Fruit fly (Drosophila melanogaster) whole organism, wandering third instar larva: Measurements from ENCODE around the gene CtIP.

Experiments used
- CG32264 ChIP-seq: fragments of 200-800 bp; sonication (Bioruptor generic); optimal IDR thresholded peaks from 2 replicates; lab custom pipeline; 2016; ENCODE audit warnings: missing biosample characterization, missing genetic modification characterization
- CrebA ChIP-seq: fragments of 200-800 bp; sonication (Bioruptor generic); optimal IDR thresholded peaks from 2 replicates; lab custom pipeline; 2016; ENCODE audit warnings: missing biosample characterization, mild to moderate bottlenecking, missing genetic modification characterization, borderline replicate concordance
- GATAd ChIP-seq: sonication (Bioruptor generic); optimal IDR thresholded peaks from 2 replicates; lab custom pipeline; 2016; ENCODE audit warnings: missing biosample characterization, missing genetic modification characterization
- HLH106 ChIP-seq: fragments of 200-800 bp; optimal IDR thresholded peaks from 3 replicates; lab custom pipeline; 2019; ENCODE audit warnings: missing biosample characterization, mild to moderate bottlenecking, missing genetic modification characterization, moderate library complexity
- Hnf4 ChIP-seq: fragments of 200-800 bp; sonication (Bioruptor generic); optimal IDR thresholded peaks from 2 replicates; lab custom pipeline; 2016; ENCODE audit warnings: missing biosample characterization, mild to moderate bottlenecking, missing genetic modification characterization
- Hr78 ChIP-seq: fragments of >200 bp; optimal IDR thresholded peaks from 2 replicates; lab custom pipeline; 2017; ENCODE audit warnings: missing biosample characterization, missing genetic modification characterization
- Hr83 ChIP-seq: fragments of 200-300 bp; sonication (Bioruptor generic); optimal IDR thresholded peaks from 2 replicates; lab custom pipeline; 2016; ENCODE audit warnings: missing biosample characterization, mild to moderate bottlenecking, missing genetic modification characterization, moderate library complexity; ENCODE audit not compliant: poor library complexity, severe bottlenecking
- Jra ChIP-seq: sonication (Bioruptor generic); optimal IDR thresholded peaks from 2 replicates; lab custom pipeline; 2016; ENCODE audit warnings: missing biosample characterization, missing genetic modification characterization
- Mio ChIP-seq: sonication (Bioruptor generic); optimal IDR thresholded peaks from 2 replicates; lab custom pipeline; 2016; ENCODE audit warnings: missing biosample characterization, missing genetic modification characterization
- Myc ChIP-seq: fragments of >200 bp; optimal IDR thresholded peaks from 2 replicates; lab custom pipeline; 2017
- N ChIP-seq: fragments of >200 bp; optimal IDR thresholded peaks from 2 replicates; lab custom pipeline; 2018; ENCODE audit warnings: missing biosample characterization, missing external identifiers, missing genetic modification characterization
- OdsH ChIP-seq: fragments of 200-800 bp; sonication (Bioruptor generic); optimal IDR thresholded peaks from 2 replicates; lab custom pipeline; 2016; ENCODE audit warnings: missing biosample characterization, mild to moderate bottlenecking, missing genetic modification characterization
- Rel ChIP-seq, 2 experiments: fragments of 200-800 bp; sonication (Bioruptor generic) in 1 of 2; optimal IDR thresholded peaks; 2 replicates in 1 of 2; 3 replicates in 1 of 2; lab custom pipeline; 2016 to 2019; ENCODE audit warnings: mild to moderate bottlenecking in 2 of 2, missing biosample characterization in 2 of 2, missing genetic modification characterization in 2 of 2, moderate library complexity in 1 of 2
- Sp1 ChIP-seq: fragments of 200-800 bp; sonication (Bioruptor generic); optimal IDR thresholded peaks from 3 replicates; lab custom pipeline; 2019; ENCODE audit warnings: missing biosample characterization, mild to moderate bottlenecking, missing genetic modification characterization, moderate library complexity
- Vsx2 ChIP-seq: fragments of 200-300, 225-300 bp; sonication (Bioruptor generic); optimal IDR thresholded peaks from 2 replicates; lab custom pipeline; 2018; ENCODE audit warnings: missing biosample characterization, missing genetic modification characterization; ENCODE audit not compliant: partially characterized antibody
- br ChIP-seq: fragments of 200-800 bp; sonication (Bioruptor generic); optimal IDR thresholded peaks from 2 replicates; lab custom pipeline; 2016; ENCODE audit warnings: missing biosample characterization, missing genetic modification characterization
- brk ChIP-seq: fragments of 200-800 bp; sonication (Bioruptor generic); optimal IDR thresholded peaks from 2 replicates; lab custom pipeline; 2016; ENCODE audit warnings: missing biosample characterization, mild to moderate bottlenecking, missing genetic modification characterization
- dl ChIP-seq, 2 experiments: fragments of 175-275, 200-275 bp in 1 of 2; fragments of 200-275 bp in 1 of 2; sonication (Bioruptor generic); optimal IDR thresholded peaks; lab custom pipeline; 2018; ENCODE audit warnings: mild to moderate bottlenecking in 2 of 2, missing biosample characterization in 2 of 2, missing genetic modification characterization in 2 of 2, moderate library complexity in 2 of 2; ENCODE audit not compliant: partially characterized antibody in 2 of 2, insufficient read depth in 1 of 2
- dmrt93B ChIP-seq: fragments of 200-800 bp; sonication (Bioruptor generic); optimal IDR thresholded peaks from 2 replicates; lab custom pipeline; 2018; ENCODE audit warnings: missing biosample characterization, mild to moderate bottlenecking, missing genetic modification characterization
- dsf ChIP-seq: sonication (Bioruptor generic); optimal IDR thresholded peaks from 2 replicates; lab custom pipeline; 2016; ENCODE audit warnings: missing biosample characterization, missing genetic modification characterization, borderline replicate concordance
- foxo ChIP-seq, 2 experiments: fragments of 200-800 bp; sonication (Bioruptor generic); optimal IDR thresholded peaks; 2 replicates in 1 of 2; 3 replicates in 1 of 2; lab custom pipeline; 2016 to 2017; ENCODE audit warnings: missing biosample characterization in 2 of 2, missing genetic modification characterization in 2 of 2
- fru ChIP-seq: fragments of 200-800 bp; sonication (Bioruptor generic); optimal IDR thresholded peaks from 3 replicates; lab custom pipeline; 2016; ENCODE audit warnings: missing biosample characterization, mild to moderate bottlenecking, missing genetic modification characterization
- h ChIP-seq: fragments of 200-800 bp; sonication (Bioruptor generic); optimal IDR thresholded peaks from 3 replicates; lab custom pipeline; 2016; ENCODE audit warnings: missing biosample characterization, mild to moderate bottlenecking, missing genetic modification characterization
- jim ChIP-seq: fragments of 175-275, 200-325 bp; sonication (Bioruptor generic); optimal IDR thresholded peaks from 2 replicates; lab custom pipeline; 2016; ENCODE audit warnings: missing biosample characterization, mild to moderate bottlenecking, missing genetic modification characterization
- lola ChIP-seq: fragments of >200 bp; optimal IDR thresholded peaks from 2 replicates; lab custom pipeline; 2017; ENCODE audit warnings: missing biosample characterization, missing genetic modification characterization
- pan ChIP-seq: fragments of >200 bp; optimal IDR thresholded peaks from 2 replicates; lab custom pipeline; 2017
- rgr ChIP-seq: fragments of 200-800 bp; sonication (Bioruptor generic); optimal IDR thresholded peaks from 3 replicates; lab custom pipeline; 2016; ENCODE audit warnings: missing biosample characterization, mild to moderate bottlenecking, missing genetic modification characterization
- sage ChIP-seq: fragments of 200-800 bp; sonication (Bioruptor generic); optimal IDR thresholded peaks from 2 replicates; lab custom pipeline; 2016; ENCODE audit warnings: missing biosample characterization, mild to moderate bottlenecking, missing genetic modification characterization
- tai ChIP-seq: sonication (Bioruptor generic); optimal IDR thresholded peaks from 2 replicates; lab custom pipeline; 2016; ENCODE audit warnings: missing biosample characterization, missing genetic modification characterization
- usp ChIP-seq: fragments of >200 bp; optimal IDR thresholded peaks from 2 replicates; lab custom pipeline; 2017; ENCODE audit warnings: missing biosample characterization, missing genetic modification characterization
- woc ChIP-seq: sonication (Bioruptor generic); optimal IDR thresholded peaks from 2 replicates; lab custom pipeline; 2016; ENCODE audit warnings: missing biosample characterization, mild to moderate bottlenecking, missing genetic modification characterization

Gene CtIP

DNA sequence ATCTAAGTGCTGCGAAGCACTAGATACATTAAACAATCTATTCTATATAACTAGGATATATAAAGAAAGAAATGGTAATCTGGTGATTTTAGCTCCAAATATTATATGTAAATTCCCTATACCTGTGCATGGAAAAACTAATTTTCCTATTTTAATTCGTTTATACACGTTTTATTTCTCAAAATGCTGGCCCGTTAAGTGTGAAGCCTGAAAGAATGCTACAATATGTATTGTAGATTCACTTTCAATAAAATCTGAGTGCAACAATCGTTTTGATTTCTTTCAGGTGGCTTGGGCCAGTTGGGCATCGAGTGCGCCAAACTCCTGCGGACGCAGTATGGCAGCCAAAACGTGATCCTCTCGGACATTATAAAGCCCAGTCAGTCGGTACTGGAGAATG lies 31.4 kb downstream of the CtIP start:
- no peak for TF ChIP-seq dmrt93B (GFP tag; lab: Kevin White, UChicago)
- TF ChIP-seq dsf (GFP tag; lab: Kevin White, UChicago) = no peak
- no peak for TF ChIP-seq Vsx2 (GFP tag; lab: Kevin White, UChicago)
- TF ChIP-seq Sp1 = no peak
- no peak for TF ChIP-seq Mio (GFP tag; lab: Kevin White, UChicago)
- TF ChIP-seq CrebA = no peak

DNA sequence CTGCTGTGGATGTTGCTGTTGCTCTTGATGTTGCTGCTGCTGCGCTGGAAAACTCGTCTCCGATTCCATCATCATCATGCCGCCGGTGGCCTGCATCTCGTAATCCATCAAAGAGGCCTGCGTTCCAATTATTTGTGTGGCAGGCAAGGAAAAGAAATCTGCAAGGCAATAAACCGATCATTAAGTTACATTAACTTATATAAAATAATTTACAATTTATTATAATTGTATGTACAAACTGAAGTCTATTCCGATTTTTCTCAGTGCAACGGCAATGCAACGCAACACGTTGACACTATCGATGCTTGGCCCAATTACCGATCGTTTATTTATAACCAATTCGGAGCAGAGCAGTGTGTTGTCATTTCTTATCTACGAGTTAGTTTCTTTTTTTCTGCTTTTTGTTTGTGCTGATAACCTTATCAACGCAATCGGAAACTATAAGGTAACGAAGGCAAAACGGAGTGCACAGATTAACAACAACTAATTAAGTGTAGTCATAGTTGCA lies 35.0 kb downstream of the CtIP start:
- TF ChIP-seq pan (lab: Kevin White, UChicago) (no peak), Hnf4 (GFP tag; lab: Kevin White, UChicago) (no peak), Myc (lab: Kevin White, UChicago) (no peak), lola (no peak), CG32264 (GFP tag; lab: Kevin White, UChicago) (no peak), Mio (GFP tag; lab: Kevin White, UChicago) (no peak), usp (GFP tag; lab: Kevin White, UChicago) (no peak), GATAd (GFP tag; lab: Kevin White, UChicago) (no peak), sage (no peak), foxo (GFP tag; optimal IDR thresholded peaks at IDR 0.05; lab: Kevin White, UChicago) (no peak)

DNA sequence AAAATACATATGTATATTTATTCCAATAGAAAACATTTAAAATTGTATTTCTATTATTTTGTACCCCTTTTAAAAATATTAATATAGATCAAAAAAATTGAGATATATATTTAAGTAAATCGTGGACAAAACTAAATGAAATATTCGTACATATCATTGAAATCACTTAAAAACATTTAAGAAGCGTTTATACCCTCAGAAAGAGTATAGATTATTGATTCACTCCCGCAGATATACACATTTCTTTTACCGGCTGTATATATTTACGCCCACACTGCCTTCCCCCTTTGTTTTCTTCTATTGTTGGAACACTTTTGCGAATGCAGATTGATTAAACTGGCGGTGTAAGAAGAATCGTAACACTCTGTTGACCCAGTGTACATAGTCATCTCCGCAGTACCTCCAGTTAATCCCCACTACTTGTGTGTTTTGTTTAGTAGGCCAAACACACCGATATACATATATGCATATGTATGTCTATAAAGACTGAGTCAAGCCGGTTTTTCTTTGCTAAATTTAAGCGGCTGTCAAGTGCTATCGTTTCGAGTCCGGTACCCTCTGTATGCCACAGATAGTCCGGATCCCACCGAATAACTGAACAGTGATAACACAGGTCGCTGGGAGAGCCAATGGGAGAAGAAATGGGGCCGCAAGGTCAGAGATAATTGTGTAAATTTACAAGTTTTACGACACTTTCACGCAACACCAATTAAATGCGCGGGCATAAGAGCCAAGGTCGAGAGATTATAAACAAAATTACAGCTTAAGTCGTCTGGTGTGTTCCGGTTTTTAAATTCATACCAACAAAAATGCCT lies 35.7 kb downstream of the CtIP start:
- TF ChIP-seq CrebA (no peak), foxo (GFP tag; optimal IDR thresholded peaks at IDR 0.05; lab: Kevin White, UChicago) (peak in 1 of 2 experiments; percentile 41), fru (GFP tag; lab: Kevin White, UChicago) (peak; percentile 48), HLH106 (tag; lab: Kevin White, UChicago) (peak; percentile 9), Hnf4 (GFP tag; lab: Kevin White, UChicago) (peak; percentile 12), Hr83 (GFP tag; lab: Kevin White, UChicago) (peak; percentile 27), Jra (no peak), rgr (GFP tag; lab: Kevin White, UChicago) (peak; percentile 72), jim (GFP tag; lab: Kevin White, UChicago) (no peak), Sp1 (peak; percentile 6), OdsH (GFP tag; lab: Kevin White, UChicago) (peak; percentile 18), Rel (GFP tag; optimal IDR thresholded peaks at IDR 0.05; lab: Kevin White, UChicago) (no peak), Rel (tag; optimal IDR thresholded peaks at IDR 0.05; lab: Kevin White, UChicago) (peak; percentile 38), br (GFP tag; lab: Kevin White, UChicago) (peak; percentile 31), brk (GFP tag; lab: Kevin White, UChicago) (peak; percentile 19), h (GFP tag; lab: Kevin White, UChicago) (peak; percentile 21), tai (GFP tag; lab: Kevin White, UChicago) (peak; percentile 9)
- TF ChIP-seq, all 38 proteins: peak for 13

DNA sequence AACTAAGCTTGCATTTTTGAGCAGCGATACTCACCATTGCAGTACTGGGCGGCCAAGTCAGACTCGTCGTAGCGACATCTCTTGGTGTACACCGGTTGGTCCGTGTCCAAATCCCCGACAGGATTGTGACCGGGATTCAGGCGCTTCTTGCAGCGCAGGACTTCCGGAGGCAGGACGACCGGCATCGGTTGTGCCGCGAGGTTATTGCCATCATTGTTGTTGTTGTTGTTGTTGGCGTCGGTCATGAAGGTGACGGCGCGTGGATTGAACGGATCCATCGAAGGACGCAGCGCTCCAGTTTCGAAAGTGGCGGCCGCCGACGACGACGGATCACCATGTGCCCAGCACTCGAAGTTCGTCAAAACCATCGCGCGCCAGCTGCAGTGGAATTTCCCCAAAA lies 36.6 kb downstream of the CtIP start:
- TF ChIP-seq Jra (no peak), brk (GFP tag; lab: Kevin White, UChicago) (no peak), tai (GFP tag; lab: Kevin White, UChicago) (no peak), N (GFP tag; lab: Kevin White, UChicago) (no peak), foxo (GFP tag; optimal IDR thresholded peaks at IDR 0.05; lab: Kevin White, UChicago) (no peak), Sp1 (no peak), dl (GFP tag; optimal IDR thresholded peaks at IDR 0.05; lab: Kevin White, UChicago; ENCODE audit: insufficient read depth in 1 of 2, partially characterized antibody in 2 of 2) (no peak), GATAd (GFP tag; lab: Kevin White, UChicago) (no peak), pan (lab: Kevin White, UChicago) (no peak), Hr78 (GFP tag; lab: Kevin White, UChicago) (no peak), woc (no peak), h (GFP tag; lab: Kevin White, UChicago) (no peak), rgr (GFP tag; lab: Kevin White, UChicago) (no peak), Vsx2 (GFP tag; lab: Kevin White, UChicago) (no peak), dmrt93B (GFP tag; lab: Kevin White, UChicago) (no peak), OdsH (GFP tag; lab: Kevin White, UChicago) (no peak), br (GFP tag; lab: Kevin White, UChicago) (no peak)
